In the genomic region with DNA sequence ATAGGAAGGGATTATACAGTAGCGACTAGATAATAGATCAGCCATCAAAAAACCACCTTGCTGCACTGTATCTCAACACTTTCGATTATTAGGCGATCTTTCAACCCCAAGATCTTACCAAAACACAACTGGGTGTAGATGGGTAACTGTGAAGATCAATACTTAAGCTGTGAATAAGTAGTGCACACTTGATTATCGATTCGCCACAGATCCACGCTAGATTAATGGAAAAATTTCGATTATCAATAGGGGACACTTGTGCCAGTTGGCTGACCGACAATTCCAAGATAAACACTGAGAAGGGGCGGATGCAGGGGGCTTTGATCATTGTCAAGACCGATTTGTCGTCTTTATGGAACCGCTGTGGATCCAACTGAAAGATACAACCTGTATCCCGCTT, we compare ENCODE assay signal across 2 fruit fly cellular contexts.
TF ChIP-seq lines count a peak whose summit lies in the region.

CG9702 (plus strand) TSS at position 301 of the 400 bp plus-strand sequence.

- TF ChIP-seq CTCF in whole organism, embryonic (GFP tag; optimal IDR thresholded peaks at IDR 0.05; lab: Kevin White, UChicago), result no peak

TF ChIP-seq in whole organism, embryonic, 481 proteins besides CTCF, POLR2A, EP300 and RAD21:
- no peak for TF ChIP-seq CG8765 (GFP tag; IDR thresholded peaks at IDR 0.05; lab: Robert Waterston, UW)
- peak; percentile 38 for TF ChIP-seq Ets65A (GFP tag; lab: Kevin White, UChicago)
- TF ChIP-seq ash1 (GFP tag; optimal IDR thresholded peaks at IDR 0.05; lab: Kevin White, UChicago), result no peak
- peak; percentile 37 for TF ChIP-seq ATbp (GFP tag; optimal IDR thresholded peaks at IDR 0.05; lab: Kevin White, UChicago)
- TF ChIP-seq pan (optimal IDR thresholded peaks at IDR 0.05; lab: Kevin White, UChicago), result no peak
- TF ChIP-seq pan (GFP tag; optimal IDR thresholded peaks at IDR 0.05 in 1 of 2, IDR thresholded peaks at IDR 0.05 in 1 of 2), result peak in 1 of 2 experiments; percentile 13
- no peak for TF ChIP-seq Taf1 (GFP tag; IDR thresholded peaks at IDR 0.05; lab: Robert Waterston, UW)
- TF ChIP-seq CG30403 (GFP tag; optimal IDR thresholded peaks at IDR 0.05; lab: Kevin White, UChicago), result no peak
- TF ChIP-seq CG4707 (GFP tag; optimal IDR thresholded peaks at IDR 0.05; lab: Kevin White, UChicago), result no peak
- TF ChIP-seq CG2678 (tag; optimal IDR thresholded peaks at IDR 0.05; lab: Kevin White, UChicago), result no peak
- TF ChIP-seq Awh (GFP tag; IDR thresholded peaks at IDR 0.05; lab: Robert Waterston, UW), result no peak
- TF ChIP-seq Sox102F (GFP tag; optimal IDR thresholded peaks at IDR 0.05; lab: Kevin White, UChicago), result no peak

TF ChIP-seq in whole organism, prepupa, 60 proteins besides CTCF, POLR2A, EP300 and RAD21:
- TF ChIP-seq fkh (GFP tag; optimal IDR thresholded peaks at IDR 0.05; lab: Kevin White, UChicago) (peak; percentile 37), salr (GFP tag; optimal IDR thresholded peaks at IDR 0.05; lab: Kevin White, UChicago) (no peak), Eip75B (GFP tag; optimal IDR thresholded peaks at IDR 0.05; lab: Kevin White, UChicago) (no peak)
TF ChIP-seq in whole organism, prepupa: peak in this region for 1.
